Worm (Caenorhabditis elegans) whole organism, L4/young adult: Measurements from ENCODE around the gene gei-13.

ENCODE experiments used
- W03F9.2 ChIP-seq: fragments of 150-350 bp; optimal IDR thresholded peaks from 2 replicates; lab custom pipeline; 2014; ENCODE audit warnings: missing biosample characterization, missing genetic modification characterization
- him-1 ChIP-seq: sonication (generic microtip); optimal IDR thresholded peaks from 2 replicates; lab custom pipeline; 2016; ENCODE audit warnings: missing genotype, missing genetic modification reagents, missing genetic modification characterization, missing compliant biosample characterization

DNA sequence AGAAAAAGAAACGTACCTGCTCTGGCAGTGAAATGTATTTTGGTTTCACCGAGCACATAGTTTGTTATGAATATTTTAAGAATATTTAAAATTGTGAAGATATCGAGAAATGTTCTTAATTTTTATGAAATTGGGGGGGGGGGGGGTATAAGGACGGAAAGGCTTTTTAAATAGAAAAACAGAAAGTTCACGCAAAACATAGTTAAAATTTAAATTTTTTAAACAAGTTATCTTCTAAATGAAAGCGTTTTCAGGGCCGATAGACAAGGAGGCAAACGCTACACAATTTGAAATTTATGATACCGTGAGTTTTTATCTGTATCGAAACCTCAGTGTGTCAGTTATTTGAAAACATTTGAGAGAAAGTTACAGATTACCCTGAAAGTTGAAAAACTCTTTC, 18.9 kb upstream of the gei-13 start, which contains the start of gene C15H7.4:
- TF ChIP-seq W03F9.2 (tag; lab: Kevin White, UChicago), result no peak
- TF ChIP-seq him-1, result no peak
